Fruit fly (Drosophila melanogaster) whole organism, embryonic: ENCODE data around the gene pdm2.

ENCODE experiments used
- Atf-2 ChIP-seq: fragments of 200-800 bp; sonication (Bioruptor generic); optimal IDR thresholded peaks from 2 replicates; lab custom pipeline; 2016; ENCODE audit warnings: missing biosample characterization, missing genetic modification characterization
- Atf3 ChIP-seq: fragments of 200-800 bp; sonication (Bioruptor generic); optimal IDR thresholded peaks from 3 replicates; lab custom pipeline; 2016; ENCODE audit warnings: missing biosample characterization, missing genetic modification characterization
- CG10321 ChIP-seq: fragments of 200-800 bp; sonication (Bioruptor generic); IDR thresholded peaks from 2 replicates; pipeline ENCODE4 v1.3.6; 2022; ENCODE audit warnings: missing biosample characterization, missing genetic modification characterization
- CG12155 ChIP-seq: fragments of 200-800 bp; sonication (Bioruptor generic); optimal IDR thresholded peaks from 3 replicates; lab custom pipeline; 2016; ENCODE audit warnings: missing biosample characterization, missing genetic modification characterization
- CG13123 ChIP-seq: fragments of 200-800 bp; sonication (Bioruptor generic); optimal IDR thresholded peaks from 2 replicates; lab custom pipeline; 2016; ENCODE audit warnings: missing biosample characterization, missing genetic modification characterization
- CG15269 ChIP-seq: fragments of 200-800 bp; sonication (Bioruptor generic); optimal IDR thresholded peaks from 2 replicates; lab custom pipeline; 2018; ENCODE audit warnings: missing biosample characterization, mild to moderate bottlenecking, missing genetic modification characterization, moderate library complexity
- CG1647 ChIP-seq: fragments of 200-800 bp; sonication (Bioruptor generic); optimal IDR thresholded peaks from 3 replicates; lab custom pipeline; 2016; ENCODE audit warnings: missing biosample characterization, missing genetic modification characterization
- CG16815 ChIP-seq: fragments of 200-800 bp; sonication (Bioruptor generic); optimal IDR thresholded peaks from 3 replicates; lab custom pipeline; 2017; ENCODE audit warnings: missing biosample characterization, mild to moderate bottlenecking, missing genetic modification characterization
- CG1792 ChIP-seq: fragments of 200-800 bp; sonication (Bioruptor generic); optimal IDR thresholded peaks from 2 replicates; lab custom pipeline; 2016; ENCODE audit warnings: missing biosample characterization, missing genetic modification characterization
- CG2120 ChIP-seq: fragments of 200-800 bp; sonication (Bioruptor generic); optimal IDR thresholded peaks from 3 replicates; lab custom pipeline; 2016; ENCODE audit warnings: missing biosample characterization, missing genetic modification characterization
- CG2199 ChIP-seq: fragments of 200-800 bp; sonication (Bioruptor generic); IDR thresholded peaks from 3 replicates; pipeline ENCODE4 v1.3.6; 2022; ENCODE audit warnings: missing biosample characterization, missing genetic modification characterization
- CG2875 ChIP-seq: fragments of 200-800 bp; sonication (Bioruptor generic); optimal IDR thresholded peaks from 2 replicates; lab custom pipeline; 2017; ENCODE audit warnings: missing biosample characterization, mild to moderate bottlenecking, missing genetic modification characterization, missing genetic modification reagents
- CG33557 ChIP-seq: fragments of 200-800 bp; sonication (Bioruptor generic); optimal IDR thresholded peaks from 2 replicates; lab custom pipeline; 2019; ENCODE audit warnings: missing biosample characterization, mild to moderate bottlenecking, missing genetic modification characterization, moderate library complexity
- CG5180 ChIP-seq: fragments of 200-800 bp; sonication (Bioruptor generic); optimal IDR thresholded peaks from 3 replicates; lab custom pipeline; 2017; ENCODE audit warnings: missing biosample characterization, missing genetic modification characterization, mild to moderate bottlenecking, moderate library complexity, missing genetic modification reagents
- CG7357 ChIP-seq: fragments of 200-800 bp; sonication (Bioruptor generic); IDR thresholded peaks from 3 replicates; pipeline ENCODE4 v1.3.6; 2022; ENCODE audit warnings: missing biosample characterization, missing genetic modification characterization
- CG7556 ChIP-seq: fragments of 200-800 bp; sonication (Bioruptor generic); optimal IDR thresholded peaks from 2 replicates; lab custom pipeline; 2017; ENCODE audit warnings: missing biosample characterization, mild to moderate bottlenecking, missing genetic modification characterization
- CG8089 ChIP-seq: fragments of 200-800 bp; sonication (Bioruptor generic); optimal IDR thresholded peaks from 3 replicates; lab custom pipeline; 2016; ENCODE audit warnings: missing biosample characterization, missing genetic modification characterization
- CG8478 ChIP-seq: fragments of >200 bp; optimal IDR thresholded peaks from 2 replicates; lab custom pipeline; 2018
- CG9215 ChIP-seq: fragments of 200-800 bp; sonication (Bioruptor generic); IDR thresholded peaks from 2 replicates; pipeline ENCODE4 v1.3.6; 2022; ENCODE audit warnings: missing biosample characterization, missing genetic modification characterization
- CG9727 ChIP-seq: fragments of 200-800 bp; sonication (Bioruptor generic); optimal IDR thresholded peaks from 3 replicates; lab custom pipeline; 2017; ENCODE audit warnings: missing biosample characterization, mild to moderate bottlenecking, missing genetic modification characterization
- CoRest ChIP-seq: fragments of 200-800 bp; sonication (Bioruptor generic); optimal IDR thresholded peaks from 3 replicates; lab custom pipeline; 2018; ENCODE audit warnings: missing biosample characterization, mild to moderate bottlenecking, missing genetic modification characterization, moderate library complexity
- Dbx ChIP-seq: fragments of 200-800 bp; sonication (Bioruptor generic); IDR thresholded peaks from 3 replicates; pipeline ENCODE4 v1.3.6; 2022; ENCODE audit warnings: missing biosample characterization, missing genetic modification characterization
- Doc3 ChIP-seq: fragments of 200-800 bp; sonication (Bioruptor generic); IDR thresholded peaks from 3 replicates; pipeline ENCODE4 v1.3.6; 2022; ENCODE audit warnings: missing biosample characterization, missing genetic modification characterization; ENCODE audit not compliant: partially characterized antibody
- H2.0 ChIP-seq: fragments of 200-800 bp; sonication (Bioruptor generic); IDR thresholded peaks from 2 replicates; pipeline ENCODE4 v1.3.6; 2022; ENCODE audit warnings: missing biosample characterization, missing genetic modification characterization
- HmgZ ChIP-seq: fragments of 200-800 bp; sonication (Bioruptor generic); optimal IDR thresholded peaks from 2 replicates; lab custom pipeline; 2018; ENCODE audit warnings: missing biosample characterization, mild to moderate bottlenecking, missing genetic modification characterization
- Lpt ChIP-seq: fragments of >200 bp; optimal IDR thresholded peaks from 2 replicates; lab custom pipeline; 2018; ENCODE audit warnings: missing biosample characterization, missing genetic modification characterization
- NC2β ChIP-seq: fragments of 200-800 bp; sonication (Bioruptor generic); optimal IDR thresholded peaks from 2 replicates; lab custom pipeline; 2016; ENCODE audit warnings: missing biosample characterization, missing genetic modification characterization
- Optix ChIP-seq: fragments of 200-800 bp; sonication (Bioruptor generic); IDR thresholded peaks from 3 replicates; pipeline ENCODE4 v1.3.6; 2022; ENCODE audit warnings: missing biosample characterization, missing genetic modification characterization
- Pdp1 ChIP-seq, 2 experiments: fragments of 200-800 bp; sonication (Bioruptor generic); optimal IDR thresholded peaks; 3 replicates each; lab custom pipeline; 2016; ENCODE audit warnings: missing biosample characterization in 2 of 2, missing genetic modification characterization in 2 of 2, mild to moderate bottlenecking in 1 of 2, moderate library complexity in 1 of 2
- Ptx1 ChIP-seq: fragments of 200-800 bp; sonication (Bioruptor generic); IDR thresholded peaks from 2 replicates; pipeline ENCODE4 v1.3.6; 2022; ENCODE audit warnings: missing biosample characterization, missing genetic modification characterization
- Taf1 ChIP-seq: fragments of 200-800 bp; sonication (Bioruptor generic); IDR thresholded peaks from 2 replicates; pipeline ENCODE4 v1.3.6; 2022; ENCODE audit warnings: missing biosample characterization, missing genetic modification characterization
- Tbp ChIP-seq: fragments of >200 bp; optimal IDR thresholded peaks from 2 replicates; lab custom pipeline; 2018; ENCODE audit warnings: missing biosample characterization, missing genetic modification characterization
- Xbp1 ChIP-seq: fragments of 200-800 bp; sonication (Bioruptor generic); optimal IDR thresholded peaks from 3 replicates; lab custom pipeline; 2016; ENCODE audit warnings: missing biosample characterization, mild to moderate bottlenecking, missing genetic modification characterization
- ab ChIP-seq: fragments of 200-800 bp; sonication (Bioruptor generic); optimal IDR thresholded peaks from 2 replicates; lab custom pipeline; 2016; ENCODE audit warnings: missing biosample characterization, missing genetic modification characterization
- cad ChIP-seq: fragments of >200 bp; optimal IDR thresholded peaks from 2 replicates; lab custom pipeline; 2017; ENCODE audit warnings: missing biosample characterization, missing genetic modification characterization
- ci ChIP-seq: fragments of 200-800 bp; sonication (Bioruptor generic); IDR thresholded peaks from 3 replicates; pipeline ENCODE4 v1.3.6; 2022; ENCODE audit warnings: missing biosample characterization, missing genetic modification characterization
- da ChIP-seq: fragments of 200-800 bp; sonication (Bioruptor generic); optimal IDR thresholded peaks from 2 replicates; lab custom pipeline; 2016; ENCODE audit warnings: missing biosample characterization, missing genetic modification characterization
- grau ChIP-seq: fragments of 200-800 bp; optimal IDR thresholded peaks from 3 replicates; lab custom pipeline; 2019; ENCODE audit warnings: missing biosample characterization, mild to moderate bottlenecking, missing genetic modification characterization, moderate library complexity
- jing ChIP-seq: fragments of 200-800 bp; sonication (Bioruptor generic); optimal IDR thresholded peaks from 2 replicates; lab custom pipeline; 2018; ENCODE audit warnings: missing biosample characterization, mild to moderate bottlenecking, missing genetic modification characterization
- jumu ChIP-seq: fragments of 200-800 bp; sonication (Bioruptor generic); optimal IDR thresholded peaks from 3 replicates; lab custom pipeline; 2016; ENCODE audit warnings: missing biosample characterization, missing genetic modification characterization
- mam ChIP-seq: fragments of 200-800 bp; sonication (Bioruptor generic); optimal IDR thresholded peaks from 3 replicates; lab custom pipeline; 2016; ENCODE audit warnings: missing biosample characterization, missing genetic modification characterization
- peb ChIP-seq: fragments of 200-800 bp; sonication (Bioruptor generic); IDR thresholded peaks from 2 replicates; pipeline ENCODE4 v1.3.6; 2022; ENCODE audit warnings: missing biosample characterization, missing genetic modification characterization
- pzg ChIP-seq: fragments of 200-800 bp; sonication (Bioruptor generic); optimal IDR thresholded peaks from 3 replicates; lab custom pipeline; 2018; ENCODE audit warnings: missing biosample characterization, mild to moderate bottlenecking, missing genetic modification characterization, moderate library complexity
- sd ChIP-seq: fragments of 200-800 bp; sonication (Bioruptor generic); optimal IDR thresholded peaks from 3 replicates; lab custom pipeline; 2018; ENCODE audit warnings: missing biosample characterization, mild to moderate bottlenecking, missing genetic modification characterization, moderate library complexity
- sim ChIP-seq: fragments of 200-800 bp; sonication (Bioruptor generic); IDR thresholded peaks from 2 replicates; pipeline ENCODE4 v1.3.6; 2022; ENCODE audit warnings: missing biosample characterization, missing genetic modification characterization
- slbo ChIP-seq: fragments of 200-800 bp; sonication (Bioruptor generic); IDR thresholded peaks from 2 replicates; pipeline ENCODE4 v1.3.6; 2022; ENCODE audit warnings: missing biosample characterization, missing genetic modification characterization
- tin ChIP-seq: fragments of 200-800 bp; sonication (Bioruptor generic); optimal IDR thresholded peaks from 3 replicates; lab custom pipeline; 2016; ENCODE audit warnings: missing biosample characterization, missing genetic modification characterization
- tll ChIP-seq, 2 experiments: fragments of 200-800 bp in 1 of 2; fragments of >200 bp in 1 of 2; sonication (Bioruptor generic) in 1 of 2; optimal IDR thresholded peaks; 2 replicates each; lab custom pipeline; 2017 to 2019; ENCODE audit warnings: missing biosample characterization in 2 of 2, missing genetic modification characterization in 2 of 2, mild to moderate bottlenecking in 1 of 2, moderate library complexity in 1 of 2
- z ChIP-seq: fragments of 200-800 bp; sonication (Bioruptor generic); IDR thresholded peaks from 3 replicates; pipeline ENCODE4 v1.3.6; 2022; ENCODE audit warnings: missing biosample characterization, missing genetic modification characterization
- zen2 ChIP-seq: fragments of 200-800 bp; sonication (Bioruptor generic); IDR thresholded peaks from 3 replicates; pipeline ENCODE4 v1.3.6; 2022; ENCODE audit warnings: missing biosample characterization, missing genetic modification characterization; ENCODE audit not compliant: partially characterized antibody

pdm2 gene

DNA sequence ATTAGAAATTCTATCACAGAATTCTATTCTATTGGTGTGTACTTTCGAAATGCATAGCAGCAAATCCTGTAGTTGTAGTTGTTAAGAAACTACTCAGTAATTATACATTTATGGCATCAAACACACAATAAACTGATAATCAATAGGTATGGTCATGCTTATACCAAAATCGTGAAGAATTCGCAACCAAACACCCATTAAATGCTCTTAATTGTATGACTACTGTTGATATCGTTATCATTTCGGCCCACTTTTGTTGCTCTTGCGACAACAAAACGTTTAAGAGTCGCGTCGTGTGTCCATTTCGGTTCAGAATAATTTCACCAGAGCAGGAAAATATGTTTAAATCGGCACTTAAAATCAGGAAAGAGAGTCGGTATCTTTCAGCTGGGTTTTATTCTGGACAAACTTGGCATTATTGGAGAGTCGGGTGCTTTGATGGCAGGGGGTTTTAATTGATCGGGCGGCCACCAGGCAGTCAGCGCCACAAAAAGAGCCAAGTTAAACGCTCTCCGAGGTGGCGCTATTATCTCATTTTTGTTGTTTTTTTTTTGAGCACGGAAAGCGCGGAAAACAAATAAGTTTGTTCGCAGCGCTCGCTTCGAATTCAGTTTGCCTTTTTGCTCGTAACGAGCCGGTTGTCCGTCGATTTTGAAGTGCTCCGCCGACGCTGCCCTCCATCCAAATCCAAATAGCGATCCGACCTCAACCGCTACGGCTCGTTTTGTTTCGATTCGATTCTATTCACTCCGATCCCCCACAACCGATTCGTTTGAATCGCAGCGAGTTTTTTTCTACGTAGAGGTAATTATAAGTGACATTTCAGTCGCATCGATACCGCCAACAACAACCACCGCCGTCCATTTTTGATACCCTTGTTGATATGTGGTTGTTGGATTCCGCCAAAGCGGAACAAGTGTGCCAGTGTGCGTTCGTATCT, 61.7 kb downstream of the pdm2 start, which contains the start of gene MRP (continued):
- TF ChIP-seq CG16815 (GFP tag; lab: Kevin White, UChicago) (no peak), CG2875 (GFP tag; lab: Kevin White, UChicago) (no peak), CG33557 (GFP tag; lab: Kevin White, UChicago) (no peak), CG2120 (no peak), mam (no peak), CG10321 (GFP tag; lab: Robert Waterston, UW) (no peak), Optix (GFP tag; lab: Robert Waterston, UW) (no peak), NC2β (GFP tag; lab: Kevin White, UChicago) (no peak), CG1792 (GFP tag; lab: Kevin White, UChicago) (no peak), grau (tag; lab: Kevin White, UChicago) (no peak), CG7556 (no peak), Atf-2 (no peak), CG9215 (GFP tag; lab: Robert Waterston, UW) (no peak), Atf3 (no peak), CG13123 (no peak), slbo (GFP tag; lab: Robert Waterston, UW) (peak; percentile 32), Doc3 (GFP tag; lab: Robert Waterston, UW) (no peak), tin (GFP tag; lab: Kevin White, UChicago) (no peak), CG5180 (peak; percentile 60), jumu (no peak), CG12155 (GFP tag; lab: Kevin White, UChicago) (no peak), Xbp1 (GFP tag; lab: Kevin White, UChicago) (no peak), ab (GFP tag; lab: Kevin White, UChicago) (no peak), Tbp (GFP tag; lab: Kevin White, UChicago) (no peak), z (GFP tag; lab: Robert Waterston, UW) (peak; percentile 46; the same call in 1 of the 3 replicates), cad (GFP tag; lab: Kevin White, UChicago) (no peak), HmgZ (tag; lab: Kevin White, UChicago) (peak; percentile 4), zen2 (0 out of 3 replicates have a peak, but pooled peaks have one; percentile 24), Pdp1 (GFP tag; optimal IDR thresholded peaks at IDR 0.05; lab: Kevin White, UChicago) (peak in 1 of 2 experiments; percentile 30), CG7357 (GFP tag; lab: Robert Waterston, UW) (no peak), CG9727 (GFP tag; lab: Kevin White, UChicago) (no peak), Ptx1 (GFP tag; lab: Robert Waterston, UW) (no peak), CoRest (tag; lab: Kevin White, UChicago) (no peak), jing (GFP tag; lab: Kevin White, UChicago) (no peak), CG8478 (lab: Kevin White, UChicago) (no peak), pzg (GFP tag; lab: Kevin White, UChicago) (no peak), CG8089 (no peak), tll (GFP tag; optimal IDR thresholded peaks at IDR 0.05; lab: Kevin White, UChicago) (no peak), ci (GFP tag; lab: Robert Waterston, UW) (no peak), Lpt (GFP tag; lab: Kevin White, UChicago) (no peak), sim (GFP tag; lab: Robert Waterston, UW) (no peak), CG2199 (peak; percentile 73; the same call in 2 of the 3 replicates), H2.0 (GFP tag; lab: Robert Waterston, UW) (no peak), CG1647 (GFP tag; lab: Kevin White, UChicago) (no peak), da (GFP tag; lab: Kevin White, UChicago) (no peak), peb (GFP tag; lab: Robert Waterston, UW) (no peak), sd (tag; lab: Kevin White, UChicago) (peak; percentile 78), Taf1 (GFP tag; lab: Robert Waterston, UW) (no peak), CG15269 (tag; lab: Kevin White, UChicago) (no peak), Dbx (GFP tag; lab: Robert Waterston, UW) (0 out of 3 replicates have a peak, but pooled peaks have one; percentile 54)
